Fruit fly (Drosophila melanogaster): ENCODE data around the gene CG18294.

CG18294 gene

DNA sequence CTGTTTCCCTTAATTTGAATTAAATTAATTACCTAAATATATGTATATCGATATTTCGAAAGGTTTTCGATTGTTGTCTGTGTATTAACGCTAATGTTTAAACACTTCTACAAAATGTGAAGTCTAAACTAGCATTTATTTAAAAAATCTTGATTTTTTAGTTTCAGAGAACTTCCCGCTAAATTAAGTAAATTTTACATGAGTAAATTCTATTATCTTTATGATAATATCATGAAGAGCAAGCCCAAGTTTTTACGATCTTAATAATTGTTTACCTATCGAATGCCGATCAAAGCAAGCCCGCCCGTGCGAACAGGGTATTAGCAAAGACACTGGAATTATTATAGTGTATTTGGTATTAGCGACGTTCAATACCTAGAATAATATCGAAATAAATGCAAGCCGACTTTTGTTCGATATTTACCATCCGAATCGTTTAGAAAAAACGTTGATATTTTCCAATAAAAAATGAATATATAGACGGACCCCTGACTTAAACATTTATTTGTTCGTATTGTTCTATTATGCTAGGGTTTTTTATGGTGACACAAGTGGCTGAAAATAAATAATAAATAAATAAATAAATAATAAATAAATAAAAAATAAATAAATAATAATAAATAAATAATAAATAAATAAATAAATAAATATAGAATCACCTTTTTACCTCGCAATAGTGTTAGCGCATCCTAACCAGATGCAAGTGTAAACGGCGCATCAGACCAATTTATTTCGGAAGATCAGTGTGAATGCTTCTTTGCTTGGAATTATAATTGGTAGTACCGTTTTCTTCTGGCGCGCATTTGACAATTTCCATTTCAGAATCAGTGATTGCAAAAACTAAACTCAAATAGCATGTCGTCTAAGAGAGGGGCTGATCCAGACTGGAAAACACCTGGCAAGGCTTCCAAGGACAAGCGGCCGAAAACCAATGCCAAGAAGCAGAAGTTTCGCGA lies 28.7 kb downstream of the CG18294 start, which contains the start of the genes CG33062 and Chd3 (continued):
- TF ChIP-seq tup (GFP tag; optimal IDR thresholded peaks at IDR 0.05) (no peak), slbo (GFP tag; IDR thresholded peaks at IDR 0.05) (peak; percentile 38), gfzf (GFP tag; optimal IDR thresholded peaks at IDR 0.05) (peak; percentile 36), CG6654 (GFP tag; optimal IDR thresholded peaks at IDR 0.05) (no peak), vfl (GFP tag; optimal IDR thresholded peaks at IDR 0.05) (no peak), CG11695 (GFP tag; IDR thresholded peaks at IDR 0.05) (no peak), CG2116 (GFP tag; optimal IDR thresholded peaks at IDR 0.05) (peak; percentile 4), CG11398 (GFP tag; optimal IDR thresholded peaks at IDR 0.05) (no peak), CG4730 (GFP tag; IDR thresholded peaks at IDR 0.05) (0 out of 2 replicates have a peak, but pooled peaks have one; percentile 9), Sin3A (optimal IDR thresholded peaks at IDR 0.05) (no peak), tin (GFP tag; optimal IDR thresholded peaks at IDR 0.05) (no peak), CG1832 (GFP tag; optimal IDR thresholded peaks at IDR 0.05) (no peak), CG34376 (GFP tag; optimal IDR thresholded peaks at IDR 0.05) (no peak), Sox102F (GFP tag; optimal IDR thresholded peaks at IDR 0.05) (peak; percentile 21), Sry-β (GFP tag; optimal IDR thresholded peaks at IDR 0.05) (no peak), Bteb2 (GFP tag; optimal IDR thresholded peaks at IDR 0.05) (no peak), pros (GFP tag; optimal IDR thresholded peaks at IDR 0.05) (no peak), CG10543 (GFP tag; optimal IDR thresholded peaks at IDR 0.05) (no peak), rib (GFP tag; IDR thresholded peaks at IDR 0.05) (no peak), zen2 (GFP tag; IDR thresholded peaks at IDR 0.05; ENCODE audit: partially characterized antibody) (no peak), vnd (GFP tag; IDR thresholded peaks at IDR 0.05; ENCODE audit: partially characterized antibody) (peak; percentile 27; the same call in 2 of the 3 replicates), shn (GFP tag; optimal IDR thresholded peaks at IDR 0.05) (no peak), sc (optimal IDR thresholded peaks at IDR 0.05) (no peak), sc (GFP tag; optimal IDR thresholded peaks at IDR 0.05) (no peak), CG1024 (GFP tag; IDR thresholded peaks at IDR 0.05) (peak; percentile 80), Doc2 (GFP tag; IDR thresholded peaks at IDR 0.05) (no peak), Dref (GFP tag; IDR thresholded peaks at IDR 0.05) (peak; percentile 58), Deaf1 (tag; optimal IDR thresholded peaks at IDR 0.05) (no peak), Six4 (GFP tag; optimal IDR thresholded peaks at IDR 0.05) (no peak), tgo (GFP tag; IDR thresholded peaks at IDR 0.05) (no peak), repo (GFP tag; optimal IDR thresholded peaks at IDR 0.05) (no peak), maf-S (GFP tag; optimal IDR thresholded peaks at IDR 0.05) (no peak), grn (GFP tag; optimal IDR thresholded peaks at IDR 0.05) (no peak), CG16779 (GFP tag; IDR thresholded peaks at IDR 0.05) (no peak), CG31365 (tag; optimal IDR thresholded peaks at IDR 0.05) (no peak), CG1603 (tag; optimal IDR thresholded peaks at IDR 0.05) (peak; percentile 45), PHDP (tag; optimal IDR thresholded peaks at IDR 0.05) (no peak), Lim3 (GFP tag; IDR thresholded peaks at IDR 0.05) (no peak), HHEX (GFP tag; optimal IDR thresholded peaks at IDR 0.05) (no peak), CG16815 (GFP tag; optimal IDR thresholded peaks at IDR 0.05) (peak; percentile 10), amos (GFP tag; IDR thresholded peaks at IDR 0.05; ENCODE audit: partially characterized antibody) (peak; percentile 39; the same call in 1 of the 2 replicates), CG7928 (GFP tag; optimal IDR thresholded peaks at IDR 0.05) (no peak), cas (GFP tag; IDR thresholded peaks at IDR 0.05) (no peak), CG15269 (tag; optimal IDR thresholded peaks at IDR 0.05) (no peak), salm (tag; optimal IDR thresholded peaks at IDR 0.05) (no peak), Mes4 (GFP tag; optimal IDR thresholded peaks at IDR 0.05) (no peak), z (GFP tag; IDR thresholded peaks at IDR 0.05) (no peak), CG18619 (GFP tag; optimal IDR thresholded peaks at IDR 0.05) (no peak), E2f1 (GFP tag; IDR thresholded peaks at IDR 0.05) (no peak), NFAT (GFP tag; IDR thresholded peaks at IDR 0.05) (no peak)

All from whole organism, embryonic.